Fruit fly (Drosophila melanogaster) whole organism, prepupa: ENCODE results near the gene SIDL.

ENCODE experiments used
- Blimp-1 ChIP-seq: fragments of 200-800 bp; sonication (Bioruptor generic); optimal IDR thresholded peaks from 3 replicates; lab custom pipeline; 2017; ENCODE audit warnings: missing biosample characterization, missing genetic modification characterization, mild to moderate bottlenecking, moderate library complexity, missing genetic modification reagents
- CG16779 ChIP-seq: fragments of 200-800 bp; sonication (Bioruptor generic); optimal IDR thresholded peaks from 3 replicates; lab custom pipeline; 2017; ENCODE audit warnings: missing biosample characterization, mild to moderate bottlenecking, missing genetic modification characterization
- CG31627 ChIP-seq: fragments of 200-800 bp; sonication (Bioruptor generic); optimal IDR thresholded peaks from 3 replicates; lab custom pipeline; 2016; ENCODE audit warnings: missing biosample characterization, missing genetic modification characterization
- CG6854 ChIP-seq: fragments of 200-800 bp; sonication (Bioruptor generic); optimal IDR thresholded peaks from 2 replicates; lab custom pipeline; 2017; ENCODE audit warnings: missing biosample characterization, mild to moderate bottlenecking, missing genetic modification characterization
- CG8632 ChIP-seq: fragments of 200-800 bp; sonication (Bioruptor generic); optimal IDR thresholded peaks from 3 replicates; lab custom pipeline; 2016; ENCODE audit warnings: missing biosample characterization, missing genetic modification characterization
- Hr38 ChIP-seq: sonication (Bioruptor generic); optimal IDR thresholded peaks from 2 replicates; lab custom pipeline; 2016; ENCODE audit warnings: missing biosample characterization, missing genetic modification characterization
- dsx ChIP-seq: fragments of 200-800 bp; optimal IDR thresholded peaks from 3 replicates; lab custom pipeline; 2019; ENCODE audit warnings: missing biosample characterization, mild to moderate bottlenecking, missing genetic modification characterization, moderate library complexity; ENCODE audit not compliant: poor library complexity, severe bottlenecking
- eg ChIP-seq: fragments of 200-800 bp; sonication (Bioruptor generic); IDR thresholded peaks from 3 replicates; pipeline ENCODE4 v1.3.6; 2022; ENCODE audit warnings: missing biosample characterization, missing genetic modification characterization
- topi ChIP-seq: fragments of 200-800 bp; sonication (Bioruptor generic); optimal IDR thresholded peaks from 3 replicates; lab custom pipeline; 2016; ENCODE audit warnings: missing biosample characterization, missing genetic modification characterization

- TF ChIP-seq CG16779 (no peak), CG6854 (GFP tag; lab: Kevin White, UChicago) (no peak), CG31627 (no peak), Blimp-1 (no peak), topi (GFP tag; lab: Kevin White, UChicago) (no peak), Hr38 (GFP tag; lab: Kevin White, UChicago) (no peak), eg (GFP tag; lab: Robert Waterston, UW) (no peak), dsx (GFP tag; lab: Kevin White, UChicago) (no peak), CG8632 (no peak)
Observed at dm6 chr3R:15222973-15223372, 4.3 kb upstream of the SIDL start, which contains the start of gene Polr2G.
